Worm (Caenorhabditis elegans) whole organism, L4 larva: ENCODE measurements around the gene C27B7.2.
A peak's percentile ranks its signal among the peaks of the same experiment; 100 is the strongest.

Experiments used
- ces-1 ChIP-seq: fragments of 150-350 bp; sonication (generic microtip); optimal IDR thresholded peaks from 4 replicates; lab custom pipeline; 2014; ENCODE audit warnings: missing biosample characterization, missing genetic modification reagents, missing genetic modification characterization
- lin-1 ChIP-seq: fragments of 200-800 bp; sonication (Bioruptor generic); IDR thresholded peaks from 2 replicates; pipeline ENCODE4 v1.3.6; 2022; ENCODE audit warnings: missing genetic modification reagents, missing genetic modification characterization, missing compliant biosample characterization

The C27B7.2 gene

DNA sequence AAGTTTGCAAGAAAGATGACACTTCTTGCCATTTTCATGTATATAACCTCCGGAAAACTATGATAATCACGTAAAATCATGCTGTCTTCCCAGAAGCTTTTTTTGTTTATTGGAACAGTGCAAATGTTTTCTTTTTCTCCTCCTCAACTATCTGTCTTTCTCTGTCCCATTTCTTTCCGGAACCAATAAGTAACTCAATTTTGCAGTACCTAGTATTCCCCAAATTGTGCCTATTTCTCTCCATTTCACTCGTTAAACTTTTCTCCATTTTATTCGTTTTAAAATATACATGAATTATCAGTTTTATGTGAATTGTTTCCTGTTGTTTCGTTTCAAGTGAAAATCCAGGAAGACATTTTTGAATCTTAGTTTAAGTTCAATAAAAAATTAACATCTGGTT, 50.8 kb downstream of the C27B7.2 start:
- TF ChIP-seq ces-1 (GFP tag; lab: Kevin White, UChicago) (peak; percentile 74), lin-1 (GFP tag; lab: Robert Waterston, UW) (no peak)
